Fruit fly (Drosophila melanogaster) whole organism: Measurements from ENCODE around the gene esg.

Experiments
- CG8478 ChIP-seq: fragments of >200 bp; optimal IDR thresholded peaks from 2 replicates; lab custom pipeline; 2018; ENCODE audit warnings: inconsistent platforms
- EcR ChIP-seq, 2 experiments: fragments of >200 bp; optimal IDR thresholded peaks; 2 replicates each; lab custom pipeline; 2017; ENCODE audit warnings: missing biosample characterization in 2 of 2, missing genetic modification characterization in 2 of 2, missing genetic modification reagents in 2 of 2
- psq ChIP-seq: fragments of >200 bp; optimal IDR thresholded peaks from 2 replicates; lab custom pipeline; 2017

DNA sequence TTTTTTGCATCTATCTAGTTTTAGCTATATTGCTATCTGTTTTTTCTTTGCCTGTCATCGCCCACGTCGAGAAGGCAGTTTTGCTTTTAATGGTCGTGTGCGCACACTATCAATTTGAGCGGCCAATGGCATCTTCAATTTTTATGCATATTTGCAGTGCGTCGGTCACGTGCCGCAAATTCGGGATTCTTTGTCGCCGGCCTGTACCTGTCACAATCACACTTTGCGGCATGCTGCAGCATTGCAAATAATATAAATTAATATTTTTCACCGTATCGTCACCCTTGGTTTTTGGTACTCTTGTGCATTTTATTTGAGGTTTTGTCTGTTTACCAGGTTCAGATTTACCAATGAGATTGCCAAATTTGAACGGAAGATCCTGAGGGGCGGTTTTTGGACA, 37.6 kb downstream of the esg start:
- TF ChIP-seq CG8478 (lab: Kevin White, UChicago) = no peak
- no peak for TF ChIP-seq EcR (GFP tag; optimal IDR thresholded peaks at IDR 0.05; lab: Kevin White, UChicago)
- no peak for TF ChIP-seq psq
